Fruit fly (Drosophila melanogaster) whole organism, embryonic: Measurements from ENCODE around the gene SpdS.
A peak's percentile ranks its signal among the peaks of the same experiment; 100 is the strongest.

ENCODE experiments used
- B-H1 ChIP-seq: fragments of 200-800 bp; sonication (Bioruptor generic); IDR thresholded peaks from 3 replicates; pipeline ENCODE4 v1.3.6; 2022; ENCODE audit warnings: missing biosample characterization, missing genetic modification characterization
- Bteb2 ChIP-seq: fragments of 200-800 bp; sonication (Bioruptor generic); optimal IDR thresholded peaks from 2 replicates; lab custom pipeline; 2016; ENCODE audit warnings: missing biosample characterization, missing genetic modification characterization
- CG10267 ChIP-seq: fragments of 200-800 bp; sonication (Bioruptor generic); optimal IDR thresholded peaks from 2 replicates; lab custom pipeline; 2018; ENCODE audit warnings: missing biosample characterization, mild to moderate bottlenecking, missing genetic modification characterization, moderate library complexity
- CG11504 ChIP-seq: fragments of 200-800 bp; sonication (Bioruptor generic); optimal IDR thresholded peaks from 3 replicates; lab custom pipeline; 2019; ENCODE audit warnings: missing biosample characterization, mild to moderate bottlenecking, missing genetic modification characterization, moderate library complexity
- CG12236 ChIP-seq: fragments of 200-800 bp; sonication (Bioruptor generic); optimal IDR thresholded peaks from 2 replicates; lab custom pipeline; 2016; ENCODE audit warnings: missing biosample characterization, missing genetic modification characterization
- CG14441 ChIP-seq: fragments of 200-800 bp; sonication (Bioruptor generic); IDR thresholded peaks from 2 replicates; pipeline ENCODE4 v1.3.6; 2022; ENCODE audit warnings: missing biosample characterization, missing genetic modification characterization
- CG17612 ChIP-seq: fragments of 200-800 bp; sonication (Bioruptor generic); IDR thresholded peaks from 2 replicates; pipeline ENCODE4 v1.3.6; 2022; ENCODE audit warnings: missing biosample characterization, missing genetic modification characterization
- CG30020 ChIP-seq: fragments of 200-800 bp; optimal IDR thresholded peaks from 2 replicates; lab custom pipeline; 2019; ENCODE audit warnings: missing biosample characterization, mild to moderate bottlenecking, missing genetic modification characterization, moderate library complexity
- CG32532 ChIP-seq: fragments of 200-800 bp; sonication (Bioruptor generic); IDR thresholded peaks from 2 replicates; pipeline ENCODE4 v1.3.6; 2022; ENCODE audit warnings: missing biosample characterization, missing genetic modification characterization
- CG32772 ChIP-seq: fragments of 200-800 bp; sonication (Bioruptor generic); IDR thresholded peaks from 2 replicates; pipeline ENCODE4 v1.3.6; 2022; ENCODE audit warnings: missing biosample characterization, missing genetic modification characterization
- CG34224 ChIP-seq: fragments of 200-800 bp; sonication (Bioruptor generic); IDR thresholded peaks from 3 replicates; pipeline ENCODE4 v1.3.6; 2022; ENCODE audit warnings: missing biosample characterization, missing genetic modification characterization; ENCODE audit not compliant: partially characterized antibody
- CG6175 ChIP-seq: fragments of 200-800 bp; sonication (Bioruptor generic); IDR thresholded peaks from 3 replicates; pipeline ENCODE4 v1.3.6; 2022; ENCODE audit warnings: missing biosample characterization, missing genetic modification characterization
- CG6689 ChIP-seq: fragments of 200-800 bp; sonication (Bioruptor generic); IDR thresholded peaks from 2 replicates; pipeline ENCODE4 v1.3.6; 2022; ENCODE audit warnings: missing biosample characterization, missing genetic modification characterization
- CG7271 ChIP-seq: fragments of 200-800 bp; sonication (Bioruptor generic); optimal IDR thresholded peaks from 2 replicates; lab custom pipeline; 2018; ENCODE audit warnings: missing biosample characterization, mild to moderate bottlenecking, missing genetic modification characterization, moderate library complexity
- CG7357 ChIP-seq: fragments of 200-800 bp; sonication (Bioruptor generic); IDR thresholded peaks from 3 replicates; pipeline ENCODE4 v1.3.6; 2022; ENCODE audit warnings: missing biosample characterization, missing genetic modification characterization
- CG7372 ChIP-seq: fragments of 200-800 bp; sonication (Bioruptor generic); IDR thresholded peaks from 2 replicates; pipeline ENCODE4 v1.3.6; 2022; ENCODE audit warnings: missing biosample characterization, missing genetic modification characterization
- CG7987 ChIP-seq: fragments of 200-800 bp; sonication (Bioruptor generic); optimal IDR thresholded peaks from 2 replicates; lab custom pipeline; 2018; ENCODE audit warnings: missing biosample characterization, mild to moderate bottlenecking, missing genetic modification characterization, moderate library complexity
- CG9437 ChIP-seq: fragments of 200-800 bp; sonication (Bioruptor generic); optimal IDR thresholded peaks from 2 replicates; lab custom pipeline; 2018; ENCODE audit warnings: missing biosample characterization, mild to moderate bottlenecking, missing genetic modification characterization
- CoRest ChIP-seq: fragments of 200-800 bp; sonication (Bioruptor generic); optimal IDR thresholded peaks from 3 replicates; lab custom pipeline; 2018; ENCODE audit warnings: missing biosample characterization, mild to moderate bottlenecking, missing genetic modification characterization, moderate library complexity
- Doc3 ChIP-seq: fragments of 200-800 bp; sonication (Bioruptor generic); IDR thresholded peaks from 3 replicates; pipeline ENCODE4 v1.3.6; 2022; ENCODE audit warnings: missing biosample characterization, missing genetic modification characterization; ENCODE audit not compliant: partially characterized antibody
- E2f1 ChIP-seq: fragments of 200-800 bp; sonication (Bioruptor generic); IDR thresholded peaks from 2 replicates; pipeline ENCODE4 v1.3.6; 2022; ENCODE audit warnings: missing biosample characterization, missing genetic modification characterization
- Eip74EF ChIP-seq, 2 experiments: fragments of 200-800 bp in 1 of 2; fragments of >200 bp in 1 of 2; sonication (Bioruptor generic) in 1 of 2; optimal IDR thresholded peaks; 2 replicates each; lab custom pipeline; 2017 to 2019; ENCODE audit warnings: missing biosample characterization in 2 of 2, missing genetic modification characterization in 2 of 2, mild to moderate bottlenecking in 1 of 2, moderate library complexity in 1 of 2
- Gug ChIP-seq: fragments of 200-800 bp; sonication (Bioruptor generic); IDR thresholded peaks from 4 replicates; pipeline ENCODE4 v1.3.6; 2022; ENCODE audit warnings: missing biosample characterization, missing genetic modification characterization
- HmgD ChIP-seq: fragments of 200-800 bp; sonication (Bioruptor generic); optimal IDR thresholded peaks from 3 replicates; lab custom pipeline; 2016; ENCODE audit warnings: missing biosample characterization, missing genetic modification characterization
- Lim3 ChIP-seq: fragments of 200-800 bp; sonication (Bioruptor generic); IDR thresholded peaks from 2 replicates; pipeline ENCODE4 v1.3.6; 2022; ENCODE audit warnings: missing biosample characterization, missing genetic modification characterization
- Lpt ChIP-seq: fragments of >200 bp; optimal IDR thresholded peaks from 2 replicates; lab custom pipeline; 2018; ENCODE audit warnings: missing biosample characterization, missing genetic modification characterization
- MBD-R2 ChIP-seq: fragments of 200-800 bp; sonication (Bioruptor generic); IDR thresholded peaks from 2 replicates; pipeline ENCODE4 v1.3.6; 2022; ENCODE audit warnings: missing biosample characterization, missing genetic modification characterization
- MESR4 ChIP-seq: fragments of 200-800 bp; sonication (Bioruptor generic); optimal IDR thresholded peaks from 2 replicates; lab custom pipeline; 2018; ENCODE audit warnings: missing biosample characterization, mild to moderate bottlenecking, missing genetic modification characterization, moderate library complexity
- Mad ChIP-seq: fragments of 200-800 bp; sonication (Bioruptor generic); optimal IDR thresholded peaks from 2 replicates; lab custom pipeline; 2016; ENCODE audit warnings: missing biosample characterization, missing genetic modification characterization
- NC2β ChIP-seq: fragments of 200-800 bp; sonication (Bioruptor generic); optimal IDR thresholded peaks from 2 replicates; lab custom pipeline; 2016; ENCODE audit warnings: missing biosample characterization, missing genetic modification characterization
- Sin3A ChIP-seq: fragments of >200 bp; optimal IDR thresholded peaks from 2 replicates; lab custom pipeline; 2018
- Taf1 ChIP-seq: fragments of 200-800 bp; sonication (Bioruptor generic); IDR thresholded peaks from 2 replicates; pipeline ENCODE4 v1.3.6; 2022; ENCODE audit warnings: missing biosample characterization, missing genetic modification characterization
- Xrp1 ChIP-seq: fragments of 200-800 bp; sonication (Bioruptor generic); IDR thresholded peaks from 2 replicates; pipeline ENCODE4 v1.3.6; 2022; ENCODE audit warnings: missing biosample characterization, missing genetic modification characterization
- ara ChIP-seq: fragments of 200-800 bp; sonication (Bioruptor generic); IDR thresholded peaks from 2 replicates; pipeline ENCODE4 v1.3.6; 2022; ENCODE audit warnings: missing biosample characterization, missing genetic modification characterization
- cas ChIP-seq: fragments of 200-800 bp; sonication (Bioruptor generic); IDR thresholded peaks from 2 replicates; pipeline ENCODE4 v1.3.6; 2022; ENCODE audit warnings: missing biosample characterization, missing genetic modification characterization
- chinmo ChIP-seq: fragments of 200-800 bp; sonication (Bioruptor generic); IDR thresholded peaks from 4 replicates; pipeline ENCODE4 v1.3.6; 2022; ENCODE audit warnings: missing biosample characterization, missing genetic modification characterization; ENCODE audit not compliant: partially characterized antibody
- crp ChIP-seq, 2 experiments: fragments of 200-800 bp; sonication (Bioruptor generic); optimal IDR thresholded peaks; 2 replicates in 1 of 2; 3 replicates in 1 of 2; lab custom pipeline; 2017; ENCODE audit warnings: missing biosample characterization in 2 of 2, missing genetic modification characterization in 2 of 2, mild to moderate bottlenecking in 1 of 2, moderate library complexity in 1 of 2
- da ChIP-seq: fragments of 200-800 bp; sonication (Bioruptor generic); optimal IDR thresholded peaks from 2 replicates; lab custom pipeline; 2016; ENCODE audit warnings: missing biosample characterization, missing genetic modification characterization
- dimm ChIP-seq: fragments of 200-800 bp; sonication (Bioruptor generic); IDR thresholded peaks from 2 replicates; pipeline ENCODE4 v1.3.6; 2022; ENCODE audit warnings: missing biosample characterization, missing genetic modification characterization
- fd3F ChIP-seq: fragments of 200-800 bp; sonication (Bioruptor generic); optimal IDR thresholded peaks from 2 replicates; lab custom pipeline; 2018; ENCODE audit warnings: missing biosample characterization, mild to moderate bottlenecking, missing genetic modification characterization, moderate library complexity
- grau ChIP-seq: fragments of 200-800 bp; optimal IDR thresholded peaks from 3 replicates; lab custom pipeline; 2019; ENCODE audit warnings: missing biosample characterization, mild to moderate bottlenecking, missing genetic modification characterization, moderate library complexity
- ken ChIP-seq: fragments of 200-800 bp; sonication (Bioruptor generic); IDR thresholded peaks from 3 replicates; pipeline ENCODE4 v1.3.6; 2022; ENCODE audit warnings: missing biosample characterization, missing genetic modification characterization
- nmo ChIP-seq: fragments of 200-800 bp; sonication (Bioruptor generic); optimal IDR thresholded peaks from 2 replicates; lab custom pipeline; 2018; ENCODE audit warnings: missing biosample characterization, mild to moderate bottlenecking, missing genetic modification characterization, moderate library complexity
- odd ChIP-seq: fragments of 200-800 bp; sonication (Bioruptor generic); optimal IDR thresholded peaks from 2 replicates; lab custom pipeline; 2017; ENCODE audit warnings: missing biosample characterization, mild to moderate bottlenecking, missing genetic modification characterization
- repo ChIP-seq: fragments of 200-800 bp; sonication (Bioruptor generic); optimal IDR thresholded peaks from 2 replicates; lab custom pipeline; 2016; ENCODE audit warnings: missing biosample characterization, missing genetic modification characterization
- run ChIP-seq: fragments of 200-800 bp; sonication (Bioruptor generic); optimal IDR thresholded peaks from 3 replicates; lab custom pipeline; 2018; ENCODE audit warnings: missing biosample characterization, mild to moderate bottlenecking, missing genetic modification characterization
- schlank ChIP-seq: fragments of 200-800 bp; sonication (Bioruptor generic); optimal IDR thresholded peaks from 2 replicates; lab custom pipeline; 2018; ENCODE audit warnings: missing biosample characterization, mild to moderate bottlenecking, missing genetic modification characterization
- trem ChIP-seq: fragments of 200-800 bp; optimal IDR thresholded peaks from 3 replicates; lab custom pipeline; 2019; ENCODE audit warnings: missing biosample characterization, mild to moderate bottlenecking, missing genetic modification characterization, moderate library complexity
- tup ChIP-seq: fragments of 200-800 bp; sonication (Bioruptor generic); optimal IDR thresholded peaks from 2 replicates; lab custom pipeline; 2016; ENCODE audit warnings: missing biosample characterization, mild to moderate bottlenecking, missing genetic modification characterization, moderate library complexity
- wor ChIP-seq: fragments of 200-800 bp; sonication (Bioruptor generic); IDR thresholded peaks from 2 replicates; pipeline ENCODE4 v1.3.6; 2022; ENCODE audit warnings: missing biosample characterization, missing genetic modification characterization
- zen ChIP-seq: fragments of 200-800 bp; sonication (Bioruptor generic); optimal IDR thresholded peaks from 3 replicates; lab custom pipeline; 2018; ENCODE audit warnings: missing biosample characterization, mild to moderate bottlenecking, missing genetic modification characterization, moderate library complexity
- zfh2 ChIP-seq: fragments of 200-800 bp; sonication (Bioruptor generic); optimal IDR thresholded peaks from 2 replicates; lab custom pipeline; 2016; ENCODE audit warnings: missing biosample characterization, missing genetic modification characterization

SpdS gene

DNA sequence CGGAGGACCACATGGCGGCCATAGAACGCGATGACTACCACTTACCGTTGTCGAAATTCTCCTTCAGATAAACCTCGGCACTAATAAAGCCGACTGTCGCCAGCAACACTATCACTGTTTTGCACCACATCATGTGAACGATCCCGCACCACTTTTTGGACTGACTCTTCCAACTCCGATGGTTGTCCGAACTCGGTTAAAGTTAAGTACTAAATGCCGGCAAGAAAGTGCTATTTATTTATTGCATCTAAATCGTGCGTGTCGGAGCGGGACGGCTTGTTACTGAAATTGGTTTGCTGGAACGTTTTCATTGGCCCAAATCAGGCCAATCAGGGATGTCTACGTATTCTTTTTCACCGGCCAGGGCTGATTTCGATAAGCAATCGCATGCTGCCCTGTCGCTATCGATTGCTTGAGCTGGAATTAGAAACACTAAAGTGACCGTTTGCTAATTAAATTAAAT, 777 bp upstream of the SpdS start, which contains the start of gene Calr (continued):
- TF ChIP-seq CG11504 (tag; lab: Kevin White, UChicago) (no peak), repo (GFP tag; lab: Kevin White, UChicago) (peak; percentile 25), schlank (tag; lab: Kevin White, UChicago) (peak; percentile 7), Bteb2 (GFP tag; lab: Kevin White, UChicago) (no peak), fd3F (GFP tag; lab: Kevin White, UChicago) (no peak), chinmo (GFP tag; lab: Robert Waterston, UW) (no peak), Doc3 (GFP tag; lab: Robert Waterston, UW) (no peak), Gug (no peak), B-H1 (GFP tag; lab: Robert Waterston, UW) (no peak), CG34224 (GFP tag; lab: Robert Waterston, UW) (no peak), NC2β (GFP tag; lab: Kevin White, UChicago) (peak; percentile 52), Eip74EF (GFP tag; optimal IDR thresholded peaks at IDR 0.05; lab: Kevin White, UChicago) (no peak), MBD-R2 (no peak), Taf1 (GFP tag; lab: Robert Waterston, UW) (no peak), CG32772 (no peak), CG7271 (peak; percentile 46), CG14441 (GFP tag; lab: Robert Waterston, UW) (no peak), Lim3 (GFP tag; lab: Robert Waterston, UW) (no peak), CG7357 (GFP tag; lab: Robert Waterston, UW) (no peak), crp (GFP tag; optimal IDR thresholded peaks at IDR 0.05; lab: Kevin White, UChicago) (no peak), CG10267 (peak; percentile 91), trem (tag; lab: Kevin White, UChicago) (peak; percentile 79), Xrp1 (GFP tag; lab: Robert Waterston, UW) (no peak), zfh2 (GFP tag; lab: Kevin White, UChicago) (no peak), grau (tag; lab: Kevin White, UChicago) (peak; percentile 46), dimm (no peak), odd (GFP tag; lab: Kevin White, UChicago) (peak; percentile 64), CoRest (tag; lab: Kevin White, UChicago) (peak; percentile 67), wor (GFP tag; lab: Robert Waterston, UW) (no peak), E2f1 (GFP tag; lab: Robert Waterston, UW) (no peak), CG12236 (no peak), Mad (GFP tag; lab: Kevin White, UChicago) (no peak), ken (GFP tag; lab: Robert Waterston, UW) (no peak), HmgD (peak; percentile 63), CG9437 (no peak), CG32532 (no peak), run (peak; percentile 36), CG6689 (GFP tag; lab: Robert Waterston, UW) (no peak), da (GFP tag; lab: Kevin White, UChicago) (no peak), cas (no peak), Lpt (GFP tag; lab: Kevin White, UChicago) (no peak), CG30020 (tag; lab: Kevin White, UChicago) (peak; percentile 61), zen (tag; lab: Kevin White, UChicago) (peak; percentile 63), MESR4 (GFP tag; lab: Kevin White, UChicago) (peak; percentile 87), Sin3A (lab: Kevin White, UChicago) (peak; percentile 11), CG6175 (GFP tag; lab: Robert Waterston, UW) (no peak), nmo (GFP tag; lab: Kevin White, UChicago) (peak; percentile 47), CG7987 (GFP tag; lab: Kevin White, UChicago) (peak; percentile 63), ara (GFP tag; lab: Robert Waterston, UW) (no peak), CG7372 (no peak), CG17612 (GFP tag; lab: Robert Waterston, UW) (no peak), tup (no peak)
